Fruit fly (Drosophila melanogaster) whole organism, prepupa: ENCODE data around the gene Mst85C.

Experiments used
- Blimp-1 ChIP-seq: fragments of 200-800 bp; sonication (Bioruptor generic); optimal IDR thresholded peaks from 3 replicates; lab custom pipeline; 2017; ENCODE audit warnings: missing biosample characterization, missing genetic modification characterization, mild to moderate bottlenecking, moderate library complexity, missing genetic modification reagents
- CG10669 ChIP-seq: fragments of 200-800 bp; sonication (Bioruptor generic); optimal IDR thresholded peaks from 3 replicates; lab custom pipeline; 2018; ENCODE audit warnings: missing biosample characterization, mild to moderate bottlenecking, missing genetic modification characterization, moderate library complexity
- CG16779 ChIP-seq: fragments of 200-800 bp; sonication (Bioruptor generic); optimal IDR thresholded peaks from 3 replicates; lab custom pipeline; 2017; ENCODE audit warnings: missing biosample characterization, mild to moderate bottlenecking, missing genetic modification characterization
- CG3032 ChIP-seq: fragments of 200-800 bp; optimal IDR thresholded peaks from 2 replicates; lab custom pipeline; 2019; ENCODE audit warnings: missing biosample characterization, mild to moderate bottlenecking, missing genetic modification characterization, moderate library complexity
- CG6854 ChIP-seq: fragments of 200-800 bp; sonication (Bioruptor generic); optimal IDR thresholded peaks from 2 replicates; lab custom pipeline; 2017; ENCODE audit warnings: missing biosample characterization, mild to moderate bottlenecking, missing genetic modification characterization
- CG8119 ChIP-seq: fragments of 200-800 bp; sonication (Bioruptor generic); IDR thresholded peaks from 3 replicates; pipeline ENCODE4 v1.3.6; 2022; ENCODE audit warnings: missing biosample characterization, missing genetic modification characterization
- CG9139 ChIP-seq: fragments of 200-800 bp; sonication (Bioruptor generic); optimal IDR thresholded peaks from 3 replicates; lab custom pipeline; 2017; ENCODE audit warnings: missing biosample characterization, mild to moderate bottlenecking, missing genetic modification characterization
- Ets96B ChIP-seq: fragments of 200-800 bp; optimal IDR thresholded peaks from 2 replicates; lab custom pipeline; 2019; ENCODE audit warnings: missing biosample characterization, mild to moderate bottlenecking, missing genetic modification characterization, moderate library complexity
- Hr4 ChIP-seq: fragments of 200-800 bp; sonication (Bioruptor generic); optimal IDR thresholded peaks from 3 replicates; lab custom pipeline; 2016; ENCODE audit warnings: missing biosample characterization, missing genetic modification characterization
- Sox102F ChIP-seq: fragments of 200-800 bp; sonication (Bioruptor generic); optimal IDR thresholded peaks from 2 replicates; lab custom pipeline; 2016; ENCODE audit warnings: missing biosample characterization, mild to moderate bottlenecking, missing genetic modification characterization
- Sox14 ChIP-seq: fragments of 200-800 bp; sonication (Bioruptor generic); optimal IDR thresholded peaks from 3 replicates; lab custom pipeline; 2016; ENCODE audit warnings: missing biosample characterization, missing genetic modification characterization
- net ChIP-seq: fragments of 200-800 bp; sonication (Bioruptor generic); optimal IDR thresholded peaks from 3 replicates; lab custom pipeline; 2016; ENCODE audit warnings: missing biosample characterization, missing genetic modification characterization

DNA sequence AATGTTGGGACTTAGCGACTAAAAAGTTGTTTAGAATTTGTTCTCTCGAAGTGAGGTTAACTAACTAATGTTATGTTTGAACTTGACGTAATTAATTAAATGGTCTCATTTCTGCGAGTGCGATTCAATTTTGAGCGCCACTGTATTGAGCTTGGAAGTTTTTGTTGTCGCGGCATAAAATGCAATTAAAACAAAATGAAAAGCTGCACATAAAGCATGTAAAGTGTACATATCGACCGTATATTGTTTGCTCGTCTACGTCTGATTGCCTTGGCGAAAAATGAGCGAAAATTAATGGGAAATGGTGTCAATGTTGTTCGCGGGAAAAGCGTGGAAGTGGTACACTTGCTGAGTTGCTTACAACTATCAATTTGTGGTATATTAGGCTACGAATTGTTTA lies 31.6 kb upstream of the Mst85C start:
- TF ChIP-seq CG3032 (tag; lab: Kevin White, UChicago) = no peak
- no peak for TF ChIP-seq Hr4
- no peak for TF ChIP-seq CG16779 (tag; lab: Kevin White, UChicago)
- TF ChIP-seq CG10669 = no peak
- TF ChIP-seq Sox102F (GFP tag; lab: Kevin White, UChicago) = no peak
- TF ChIP-seq CG6854 (GFP tag; lab: Kevin White, UChicago) = no peak
- TF ChIP-seq Sox14 = no peak
- TF ChIP-seq CG8119 (GFP tag; lab: Robert Waterston, UW) = no peak
- no peak for TF ChIP-seq Ets96B (tag; lab: Kevin White, UChicago)
- TF ChIP-seq CG9139 (GFP tag; lab: Kevin White, UChicago) = no peak
- no peak for TF ChIP-seq Blimp-1 (GFP tag; lab: Kevin White, UChicago)
- no peak for TF ChIP-seq net (GFP tag; lab: Kevin White, UChicago)
